Worm (Caenorhabditis elegans): Measurements from ENCODE around the gene snr-3.
A peak's percentile ranks its signal among the peaks of the same experiment; 100 is the strongest.

The snr-3 gene

DNA sequence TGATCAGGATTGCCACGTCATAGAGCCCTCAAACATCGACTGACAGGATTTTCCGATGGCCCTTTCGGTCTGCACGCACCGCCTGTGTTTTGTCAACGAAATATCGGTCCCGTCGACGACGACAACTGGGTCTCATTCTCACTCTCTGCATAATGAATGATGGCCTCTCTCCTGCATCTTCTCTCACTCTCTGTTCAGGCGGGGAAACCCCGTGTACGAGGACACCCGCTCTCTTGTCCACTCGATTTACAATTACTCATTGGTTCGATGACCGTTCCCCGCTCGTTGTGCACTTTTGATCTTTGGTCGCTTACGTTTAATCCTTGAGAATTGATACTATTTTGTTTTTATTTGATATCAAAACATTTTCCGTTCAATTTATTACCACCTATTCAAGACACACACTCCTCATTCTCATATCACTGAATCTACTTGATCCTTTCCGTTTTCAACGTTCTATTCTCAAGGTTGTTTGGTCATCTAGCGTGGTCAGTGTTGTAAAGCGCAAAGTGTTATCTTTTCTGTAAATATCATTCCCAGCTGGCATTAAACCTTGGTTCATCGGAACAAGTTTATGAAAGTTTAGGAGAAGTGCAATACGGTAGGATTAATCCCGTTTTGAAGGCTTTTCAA lies 33.2 kb upstream of the snr-3 start:
- TF ChIP-seq ceh-16 (tag; optimal IDR thresholded peaks at IDR 0.05) (no peak), ztf-4 (tag; optimal IDR thresholded peaks at IDR 0.05) (no peak), skn-1 (tag; optimal IDR thresholded peaks at IDR 0.05) (no peak), nhr-25 (tag; optimal IDR thresholded peaks at IDR 0.05) (no peak), dmd-4 (tag; optimal IDR thresholded peaks at IDR 0.05) (no peak), sma-9 (GFP tag; optimal IDR thresholded peaks at IDR 0.05) (peak; percentile 31), sma-9 (tag; optimal IDR thresholded peaks at IDR 0.05) (no peak), lin-13 (GFP tag; optimal IDR thresholded peaks at IDR 0.05) (no peak), fos-1 (tag; optimal IDR thresholded peaks at IDR 0.05) (no peak), F13H6.1 (tag; optimal IDR thresholded peaks at IDR 0.05) (peak; percentile 12), lsy-2 (tag; optimal IDR thresholded peaks at IDR 0.05) (no peak), nhr-12 (tag; optimal IDR thresholded peaks at IDR 0.05) (no peak), ZK546.5 (tag; optimal IDR thresholded peaks at IDR 0.05) (no peak)

DNA sequence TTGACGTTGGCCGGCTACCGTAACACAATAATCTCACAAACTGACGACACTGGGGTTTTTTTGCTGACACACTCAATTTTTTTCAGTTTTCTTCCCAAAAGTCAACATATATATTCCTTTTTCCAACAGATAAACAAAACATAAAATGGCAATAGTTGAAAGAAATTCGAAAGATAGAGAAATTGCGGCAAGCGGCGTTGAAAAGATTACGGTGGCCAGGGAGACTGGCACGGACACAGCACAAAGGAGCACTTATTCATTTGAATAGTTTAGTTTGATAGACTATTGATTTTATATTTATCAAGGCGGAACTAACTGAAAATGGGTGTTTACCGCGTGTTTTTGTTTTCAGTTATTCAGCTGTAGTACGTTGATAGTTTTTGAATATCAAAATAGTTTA lies 31.8 kb upstream of the snr-3 start, which contains the start of gene toe-2:
Gene toe-2, minus strand, starts transcription at position 70 of the 400 bp plus-strand sequence.
- TF ChIP-seq nhr-6 (tag; optimal IDR thresholded peaks at IDR 0.05) (no peak), mab-5 (tag; optimal IDR thresholded peaks at IDR 0.05) (no peak), dmd-4 (tag; optimal IDR thresholded peaks at IDR 0.05) (no peak), ztf-1 (GFP tag; conservative IDR thresholded peaks at IDR 0.05) (no peak), lin-11 (tag; optimal IDR thresholded peaks at IDR 0.05) (no peak)

DNA sequence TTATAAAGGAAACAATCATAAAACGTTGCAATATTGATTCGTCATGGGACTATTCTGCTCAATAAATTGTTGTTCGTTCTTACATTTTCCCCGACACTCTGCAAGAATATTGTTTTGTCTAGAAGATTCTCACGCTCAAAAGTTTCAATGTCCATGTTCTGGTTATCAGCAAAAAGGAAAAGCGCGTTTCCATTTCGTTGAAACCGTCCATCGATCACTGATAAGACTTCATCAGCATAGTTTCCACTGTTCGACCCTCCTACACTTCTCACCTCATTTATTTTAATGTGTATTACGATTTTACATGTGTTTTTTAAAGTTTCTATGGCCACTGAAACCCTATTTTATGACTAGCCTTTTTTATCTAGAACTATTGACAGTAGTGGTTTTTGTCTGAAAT lies 30.5 kb upstream of the snr-3 start:
- TF ChIP-seq sma-9 (GFP tag; optimal IDR thresholded peaks at IDR 0.05): peak; percentile 17
- TF ChIP-seq sma-9 (tag; optimal IDR thresholded peaks at IDR 0.05): no peak
- peak; percentile 42 for TF ChIP-seq fos-1 (tag; optimal IDR thresholded peaks at IDR 0.05)
- no peak for TF ChIP-seq ama-1 (optimal IDR thresholded peaks at IDR 0.05)

DNA sequence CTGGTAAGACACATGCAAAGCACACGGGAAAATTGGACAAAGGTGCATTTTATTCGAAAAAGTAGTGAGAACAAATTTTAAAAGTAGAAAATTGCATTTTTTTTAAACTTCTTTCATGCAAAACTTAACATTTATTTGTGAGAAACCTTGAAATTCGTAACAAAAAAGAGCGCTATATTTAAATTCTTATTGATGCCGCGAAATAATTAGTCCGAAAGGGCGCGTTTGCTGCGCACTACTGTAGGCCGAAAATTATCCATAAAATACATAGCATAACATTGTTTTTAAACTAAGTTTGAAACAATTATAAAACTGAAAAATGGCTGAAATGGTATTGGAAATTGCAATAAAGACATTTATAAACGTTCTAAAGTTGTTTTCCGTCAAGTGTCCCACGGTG lies 30.1 kb upstream of the snr-3 start:
- no peak for TF ChIP-seq crh-2 (tag; optimal IDR thresholded peaks at IDR 0.05)
- TF ChIP-seq C34F6.9 (tag; optimal IDR thresholded peaks at IDR 0.05): no peak
- no peak for TF ChIP-seq skn-1 (tag; optimal IDR thresholded peaks at IDR 0.05)
- TF ChIP-seq nhr-10 (tag; optimal IDR thresholded peaks at IDR 0.05): no peak
- no peak for TF ChIP-seq ztf-11 (tag; optimal IDR thresholded peaks at IDR 0.05)
- TF ChIP-seq nhr-25 (tag; optimal IDR thresholded peaks at IDR 0.05): no peak
- TF ChIP-seq nhr-21 (tag; optimal IDR thresholded peaks at IDR 0.05): no peak
- TF ChIP-seq blmp-1 (tag; optimal IDR thresholded peaks at IDR 0.05; ENCODE audit: insufficient read depth): no peak
- no peak for TF ChIP-seq Y55F3AM.14 (GFP tag; optimal IDR thresholded peaks at IDR 0.05)

DNA sequence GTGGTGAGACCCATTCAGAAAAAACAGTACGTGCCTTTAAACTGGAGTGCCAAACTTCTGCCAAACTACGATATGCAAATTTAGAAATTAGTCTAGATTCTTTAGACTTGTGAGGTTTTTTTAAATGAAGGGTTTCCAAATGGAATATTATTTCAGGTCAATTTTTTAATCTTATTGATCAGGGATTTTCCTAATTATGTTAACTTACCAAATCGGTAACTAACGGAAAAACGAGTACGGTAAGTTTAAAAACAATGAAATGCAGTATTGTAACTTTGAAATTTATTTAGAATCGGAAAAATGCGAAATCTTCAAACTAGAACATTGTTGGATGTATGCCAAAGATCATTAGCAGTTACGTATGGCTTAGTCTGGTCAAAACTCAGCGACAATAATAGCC lies 26.7 kb upstream of the snr-3 start, which contains the start of gene C56E6.7:
Gene C56E6.7, plus strand, starts transcription at position 301 of the 400 bp plus-strand sequence.
- TF ChIP-seq ceh-82 (tag; optimal IDR thresholded peaks at IDR 0.05) (no peak), aly-2 (tag; optimal IDR thresholded peaks at IDR 0.05) (no peak), nhr-10 (tag; optimal IDR thresholded peaks at IDR 0.05) (no peak), nhr-25 (tag; optimal IDR thresholded peaks at IDR 0.05) (no peak), unc-55 (GFP tag; optimal IDR thresholded peaks at IDR 0.05) (no peak), elt-1 (tag; optimal IDR thresholded peaks at IDR 0.05) (no peak), unc-62 (GFP tag; optimal IDR thresholded peaks at IDR 0.05) (no peak), lin-11 (tag; optimal IDR thresholded peaks at IDR 0.05) (no peak), dmd-4 (tag; optimal IDR thresholded peaks at IDR 0.05) (no peak)

DNA sequence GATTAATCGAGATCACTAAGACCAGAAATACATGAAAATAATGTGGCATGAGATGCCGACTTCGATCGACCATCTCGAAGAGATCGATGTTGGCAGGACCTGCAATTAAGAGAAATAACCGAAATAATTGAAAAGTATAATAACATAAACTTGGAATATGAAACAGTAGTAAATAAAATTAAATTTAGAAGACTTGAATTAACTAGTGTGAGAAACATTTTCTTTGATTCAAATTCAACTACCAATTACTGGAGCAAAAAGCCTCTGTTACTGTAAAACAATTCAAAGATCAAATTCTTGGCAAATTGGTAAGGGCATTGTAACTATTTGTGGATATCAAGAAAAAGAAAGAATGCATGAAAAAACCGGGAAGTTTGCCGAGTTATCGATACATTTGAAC lies 24.4 kb upstream of the snr-3 start, which contains the start of gene R05G9R.1:
Gene R05G9R.1, minus strand, starts transcription at position 101 of the 400 bp plus-strand sequence.
- TF ChIP-seq nhr-12 (tag; optimal IDR thresholded peaks at IDR 0.05) (no peak), Y55F3AM.14 (GFP tag; optimal IDR thresholded peaks at IDR 0.05) (no peak), nhr-77 (tag; optimal IDR thresholded peaks at IDR 0.05) (no peak), nhr-237 (tag; optimal IDR thresholded peaks at IDR 0.05) (no peak), C34F6.9 (tag; optimal IDR thresholded peaks at IDR 0.05) (no peak), fos-1 (tag; optimal IDR thresholded peaks at IDR 0.05) (no peak), sma-3 (GFP tag; optimal IDR thresholded peaks at IDR 0.05) (no peak), lsy-2 (tag; optimal IDR thresholded peaks at IDR 0.05) (no peak), nhr-6 (tag; optimal IDR thresholded peaks at IDR 0.05) (no peak), ama-1 (optimal IDR thresholded peaks at IDR 0.05) (no peak), ztf-1 (GFP tag; conservative IDR thresholded peaks at IDR 0.05) (no peak), unc-62 (GFP tag; optimal IDR thresholded peaks at IDR 0.05) (no peak), unc-55 (GFP tag; optimal IDR thresholded peaks at IDR 0.05) (no peak), sma-9 (GFP tag; optimal IDR thresholded peaks at IDR 0.05) (no peak), sma-9 (tag; optimal IDR thresholded peaks at IDR 0.05) (no peak), nhr-25 (tag; optimal IDR thresholded peaks at IDR 0.05) (no peak), elt-1 (tag; optimal IDR thresholded peaks at IDR 0.05) (no peak), ceh-16 (tag; optimal IDR thresholded peaks at IDR 0.05) (no peak), lin-39 (tag; optimal IDR thresholded peaks at IDR 0.05) (no peak)

Measured in whole organism, L2 larva.